Worm (Caenorhabditis elegans) whole organism, dauer: ENCODE data around the gene Y60C6A.3.

Experiments used
- unc-62 ChIP-seq: sonication (generic microtip); optimal IDR thresholded peaks from 2 replicates; lab custom pipeline; 2017; ENCODE audit warnings: missing biosample characterization, missing genetic modification reagents, missing genetic modification characterization

Y60C6A.3 gene

DNA sequence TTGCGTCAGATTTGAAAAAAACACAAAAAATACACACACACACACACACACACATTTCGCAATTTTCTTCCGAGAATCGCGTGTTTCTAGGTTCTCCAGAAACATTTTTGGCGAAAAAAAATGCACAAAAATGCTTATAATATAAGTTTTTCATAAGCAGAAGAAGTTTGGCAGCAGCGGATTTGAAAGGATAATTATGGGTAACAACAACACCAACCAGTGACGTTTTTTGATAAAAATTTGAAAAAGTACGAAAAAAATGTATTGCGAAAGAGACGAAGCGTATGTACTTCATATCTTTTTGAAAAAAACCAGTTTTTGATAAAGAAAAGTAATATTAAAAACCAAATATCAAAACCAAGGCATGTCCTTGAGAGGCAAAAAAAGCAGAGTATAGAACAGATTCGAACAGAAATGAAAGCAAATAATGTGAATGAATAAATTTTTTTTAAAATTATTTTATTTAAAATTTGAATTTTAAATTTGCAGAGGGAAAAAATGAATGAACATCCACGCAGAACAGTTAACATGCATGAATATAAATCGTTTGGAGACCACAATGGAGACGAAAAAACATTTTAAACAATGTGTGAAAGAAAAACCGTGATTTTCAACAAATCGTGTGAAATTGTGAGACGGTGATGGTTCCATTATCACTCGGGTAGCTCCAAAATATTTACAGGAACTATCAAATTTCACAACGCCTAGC, 38.2 kb downstream of the Y60C6A.3 start:
- no peak for TF ChIP-seq unc-62 (GFP tag; lab: Kevin White, UChicago)

DNA sequence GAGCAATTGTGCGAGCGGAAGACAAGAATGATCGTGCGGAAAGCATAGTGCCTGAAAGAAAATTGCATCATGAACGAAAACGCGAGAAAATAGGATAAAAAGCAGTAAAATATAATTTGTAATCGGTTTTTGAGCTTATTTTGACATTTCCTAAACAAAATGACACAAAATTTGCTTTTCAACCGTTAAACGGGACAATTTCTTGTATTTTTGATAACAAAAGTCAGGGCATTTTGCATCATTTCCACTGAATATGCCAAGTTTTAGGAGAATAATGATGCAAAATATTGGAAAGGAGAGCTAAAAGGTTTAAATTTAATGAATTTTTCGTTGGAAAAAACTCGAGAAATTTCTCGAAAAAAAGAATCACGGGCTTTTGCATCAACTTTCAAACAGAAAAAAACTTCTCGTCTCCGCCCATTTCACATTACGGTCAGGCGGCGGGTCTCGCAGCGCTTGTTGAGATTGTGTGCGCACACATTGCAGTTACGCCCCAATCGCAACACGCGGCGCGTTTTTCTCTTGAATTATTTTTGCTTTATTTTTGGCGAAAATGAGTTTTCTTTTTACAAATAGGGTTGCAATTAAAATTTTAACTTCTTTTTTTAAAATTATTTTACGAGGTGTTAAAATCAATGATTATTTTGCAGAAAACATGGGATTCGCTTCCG, 41.2 kb downstream of the Y60C6A.3 start, which contains the start of the genes hsp-6 and C37H5.5:
hsp-6 (minus strand) TSS at position 51 of the 671 bp plus-strand sequence.
C37H5.5 (plus strand) TSS at position 651 of the 671 bp plus-strand sequence.
- no peak for TF ChIP-seq unc-62 (GFP tag; lab: Kevin White, UChicago)

DNA sequence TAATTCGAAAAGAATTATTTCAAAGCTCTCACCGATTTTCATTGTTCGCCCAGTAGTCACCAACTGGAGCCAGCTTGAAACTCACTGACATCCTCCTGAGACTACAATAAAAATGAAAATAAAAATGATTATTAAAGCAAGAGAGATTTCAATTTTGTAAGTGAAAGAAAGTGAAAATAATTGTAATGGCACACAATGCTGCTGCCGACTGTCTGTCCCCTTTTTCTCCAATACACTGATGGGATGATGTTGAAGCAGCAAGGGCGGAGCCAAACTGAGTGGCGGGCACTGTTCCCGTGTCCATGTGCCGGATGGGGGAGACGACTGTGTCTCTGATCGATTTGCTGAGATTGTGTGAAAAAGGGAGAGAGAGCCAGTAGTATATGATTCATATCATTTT, 48.7 kb downstream of the Y60C6A.3 start, which contains the start of gene C37H5.14:
C37H5.14 (minus strand) TSS at position 101 of the 400 bp plus-strand sequence.
- TF ChIP-seq unc-62 (GFP tag; lab: Kevin White, UChicago), result no peak
